Worm (Caenorhabditis elegans) whole organism, young adult: ENCODE data around the gene dnsn-1.

Source experiments
- F55B11.4 ChIP-seq: sonication (generic microtip); optimal IDR thresholded peaks from 2 replicates; lab custom pipeline; 2016; ENCODE audit warnings: missing compliant biosample characterization, missing genetic modification characterization, borderline replicate concordance; ENCODE audit not compliant: insufficient read depth
- atf-7 ChIP-seq: sonication (generic microtip); optimal IDR thresholded peaks from 2 replicates; lab custom pipeline; 2017; ENCODE audit warnings: mild to moderate bottlenecking, missing genetic modification characterization, missing compliant biosample characterization
- ccch-3 ChIP-seq: fragments of 200-800 bp; sonication (Bioruptor generic); optimal IDR thresholded peaks from 2 replicates; lab custom pipeline; 2018; ENCODE audit warnings: mild to moderate bottlenecking, missing genetic modification characterization, missing compliant biosample characterization
- ceh-91 ChIP-seq: fragments of 200-800 bp; sonication (Bioruptor generic); IDR thresholded peaks from 2 replicates; pipeline ENCODE4 v1.3.6; 2022; ENCODE audit warnings: missing genetic modification reagents, missing genetic modification characterization, missing compliant biosample characterization
- die-1 ChIP-seq: sonication (generic microtip); optimal IDR thresholded peaks from 2 replicates; lab custom pipeline; 2016; ENCODE audit warnings: missing genotype, mild to moderate bottlenecking, missing genetic modification characterization, missing compliant biosample characterization
- ets-4 ChIP-seq: fragments of 200-800 bp; sonication (Bioruptor generic); optimal IDR thresholded peaks from 2 replicates; lab custom pipeline; 2018; ENCODE audit warnings: mild to moderate bottlenecking, missing genetic modification characterization, missing compliant biosample characterization
- gei-17 ChIP-seq: fragments of 200-800 bp; sonication (Bioruptor generic); optimal IDR thresholded peaks from 2 replicates; lab custom pipeline; 2018; ENCODE audit warnings: mild to moderate bottlenecking, missing genetic modification characterization, missing compliant biosample characterization
- hsf-1 ChIP-seq: fragments of 200-800 bp; sonication (Bioruptor generic); IDR thresholded peaks from 2 replicates; pipeline ENCODE4 v1.3.6; 2022; ENCODE audit warnings: missing genetic modification reagents, missing genetic modification characterization, missing compliant biosample characterization
- pha-4 ChIP-seq: fragments of 150-350 bp; sonication (generic microtip); optimal IDR thresholded peaks from 2 replicates; lab custom pipeline; 2014; ENCODE audit warnings: missing biosample characterization, missing genetic modification reagents, missing genetic modification characterization
- rpc-1 ChIP-seq, 2 experiments: fragments of 150-350 bp in 1 of 2; sonication (generic microtip) in 1 of 2; optimal IDR thresholded peaks; 2 replicates each; lab custom pipeline; 2014 to 2018; ENCODE audit warnings: missing biosample characterization in 1 of 2, missing genetic modification characterization in 1 of 2, missing genetic modification reagents in 1 of 2, missing genotype in 1 of 2

- TF ChIP-seq die-1 = no peak
- TF ChIP-seq ceh-91 (GFP tag; lab: Robert Waterston, UW) = no peak
- TF ChIP-seq ccch-3 (GFP tag; lab: Kevin White, UChicago) = no peak
- TF ChIP-seq ets-4 (GFP tag; lab: Kevin White, UChicago) = no peak
- no peak for TF ChIP-seq F55B11.4 (tag; lab: Kevin White, UChicago)
- TF ChIP-seq pha-4 (tag; lab: Kevin White, UChicago) = no peak
- no peak for TF ChIP-seq gei-17
- TF ChIP-seq hsf-1 = no peak
- no peak for TF ChIP-seq rpc-1 (optimal IDR thresholded peaks at IDR 0.05; lab: Kevin White, UChicago)
- TF ChIP-seq rpc-1 (tag; optimal IDR thresholded peaks at IDR 0.05; lab: Kevin White, UChicago) = no peak
- TF ChIP-seq atf-7 (tag; lab: Kevin White, UChicago) = no peak
Measured at ce11 chrII:367455-367854, 43.3 kb downstream of the dnsn-1 start, which contains the start of gene ptr-3.
